Worm (Caenorhabditis elegans): ENCODE measurements around the gene C44B7.5.

DNA sequence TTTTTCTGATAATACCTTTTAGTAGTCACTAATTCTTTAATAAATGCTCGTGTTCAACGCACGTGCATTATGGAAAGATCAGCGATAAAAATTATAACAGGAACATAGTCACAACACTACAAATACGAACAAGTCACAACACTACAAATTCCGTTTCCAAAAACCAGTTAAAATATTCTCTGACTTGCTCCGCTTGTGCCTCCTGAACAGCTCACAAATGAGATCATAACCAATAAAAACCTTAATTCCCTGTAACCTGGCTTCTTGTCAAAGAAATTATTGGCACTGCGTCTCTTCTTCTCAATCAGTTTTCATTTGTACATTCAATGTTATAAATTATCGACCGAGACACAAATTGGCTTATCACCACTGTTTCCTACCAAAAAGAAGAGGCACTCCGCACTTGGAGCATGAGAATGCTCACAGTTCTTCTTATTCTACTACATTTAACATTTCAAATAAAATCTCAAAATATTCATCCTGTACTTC lies 47.0 kb upstream of the C44B7.5 start, which contains the start of gene B0252.1:
- TF ChIP-seq tag-97 (GFP tag; IDR thresholded peaks at IDR 0.05) (no peak), lin-13 (GFP tag; optimal IDR thresholded peaks at IDR 0.05) (no peak), nhr-237 (tag; optimal IDR thresholded peaks at IDR 0.05) (no peak), ztf-11 (tag; optimal IDR thresholded peaks at IDR 0.05) (no peak), mep-1 (tag; optimal IDR thresholded peaks at IDR 0.05) (no peak), snpc-4 (tag; optimal IDR thresholded peaks at IDR 0.05) (no peak), fos-1 (tag; optimal IDR thresholded peaks at IDR 0.05) (no peak), nhr-42 (GFP tag; IDR thresholded peaks at IDR 0.05) (no peak), nhr-28 (tag; optimal IDR thresholded peaks at IDR 0.05) (peak; percentile 97)
